Worm (Caenorhabditis elegans) whole organism, late embryonic: ENCODE measurements around the gene F08F3.6.

Experiments used
- F13H6.1 ChIP-seq: sonication (generic microtip); optimal IDR thresholded peaks from 2 replicates; lab custom pipeline; 2016; ENCODE audit warnings: missing genetic modification characterization, missing compliant biosample characterization
- T23F11.4 ChIP-seq: fragments of 200-800 bp; sonication (Bioruptor generic); optimal IDR thresholded peaks from 2 replicates; lab custom pipeline; 2018; ENCODE audit warnings: mild to moderate bottlenecking, missing genetic modification characterization, missing compliant biosample characterization
- ahr-1 ChIP-seq: sonication (generic microtip); optimal IDR thresholded peaks from 2 replicates; lab custom pipeline; 2016; ENCODE audit warnings: missing genetic modification characterization, missing compliant biosample characterization
- ceh-19 ChIP-seq: fragments of 200-800 bp; sonication (Bioruptor generic); optimal IDR thresholded peaks from 2 replicates; lab custom pipeline; 2018; ENCODE audit warnings: mild to moderate bottlenecking, missing genetic modification characterization, missing compliant biosample characterization
- ceh-48 ChIP-seq: sonication (generic microtip); optimal IDR thresholded peaks from 2 replicates; lab custom pipeline; 2016; ENCODE audit warnings: missing genetic modification characterization, inconsistent platforms, missing compliant biosample characterization
- ceh-6 ChIP-seq: fragments of 200-800 bp; sonication (Bioruptor generic); optimal IDR thresholded peaks from 2 replicates; lab custom pipeline; 2018; ENCODE audit warnings: mild to moderate bottlenecking, missing genetic modification characterization, missing compliant biosample characterization
- ceh-9 ChIP-seq: sonication (generic microtip); optimal IDR thresholded peaks from 2 replicates; lab custom pipeline; 2016; ENCODE audit warnings: mild to moderate bottlenecking, missing genetic modification characterization, inconsistent platforms, missing compliant biosample characterization
- che-1 ChIP-seq: sonication (generic microtip); optimal IDR thresholded peaks from 2 replicates; lab custom pipeline; 2016; ENCODE audit warnings: mild to moderate bottlenecking, missing genetic modification characterization, missing compliant biosample characterization
- dve-1 ChIP-seq: sonication (generic microtip); optimal IDR thresholded peaks from 2 replicates; lab custom pipeline; 2017; ENCODE audit warnings: antibody characterized with exemption, mild to moderate bottlenecking, missing genetic modification characterization, missing compliant biosample characterization
- elt-4 ChIP-seq: sonication (generic microtip); optimal IDR thresholded peaks from 2 replicates; lab custom pipeline; 2016; ENCODE audit warnings: missing genetic modification characterization, missing compliant biosample characterization
- eyg-1 ChIP-seq: sonication (generic microtip); optimal IDR thresholded peaks from 2 replicates; lab custom pipeline; 2016; ENCODE audit warnings: missing genotype, missing genetic modification characterization, missing compliant biosample characterization
- fax-1 ChIP-seq: sonication (generic microtip); optimal IDR thresholded peaks from 2 replicates; lab custom pipeline; 2016; ENCODE audit warnings: missing genotype, missing genetic modification characterization, missing compliant biosample characterization
- hlh-13 ChIP-seq: fragments of 200-800 bp; sonication (Bioruptor generic); optimal IDR thresholded peaks from 2 replicates; lab custom pipeline; 2018; ENCODE audit warnings: mild to moderate bottlenecking, missing genetic modification characterization, missing compliant biosample characterization
- hlh-15 ChIP-seq: sonication (generic microtip); optimal IDR thresholded peaks from 2 replicates; lab custom pipeline; 2016; ENCODE audit warnings: missing genetic modification characterization, missing compliant biosample characterization
- hlh-6 ChIP-seq: sonication (generic microtip); optimal IDR thresholded peaks from 2 replicates; lab custom pipeline; 2016; ENCODE audit warnings: missing genotype, missing genetic modification characterization, missing compliant biosample characterization
- hlh-8 ChIP-seq: sonication (generic microtip); optimal IDR thresholded peaks from 2 replicates; lab custom pipeline; 2016; ENCODE audit warnings: missing genotype, missing genetic modification characterization, missing compliant biosample characterization
- lim-6 ChIP-seq: sonication (generic microtip); optimal IDR thresholded peaks from 2 replicates; lab custom pipeline; 2016; ENCODE audit warnings: missing genetic modification characterization, missing compliant biosample characterization
- lin-11 ChIP-seq: fragments of 200-800 bp; sonication (Bioruptor generic); optimal IDR thresholded peaks from 2 replicates; lab custom pipeline; 2018; ENCODE audit warnings: mild to moderate bottlenecking, missing genetic modification characterization, missing compliant biosample characterization
- madf-2 ChIP-seq: sonication (generic microtip); optimal IDR thresholded peaks from 2 replicates; lab custom pipeline; 2017; ENCODE audit warnings: missing genetic modification characterization, missing compliant biosample characterization
- mec-3 ChIP-seq: sonication (generic microtip); optimal IDR thresholded peaks from 2 replicates; lab custom pipeline; 2016; ENCODE audit warnings: borderline replicate concordance, missing genetic modification characterization, missing compliant biosample characterization
- nhr-232 ChIP-seq: sonication (generic microtip); optimal IDR thresholded peaks from 2 replicates; lab custom pipeline; 2016; ENCODE audit warnings: missing genetic modification characterization, missing compliant biosample characterization
- npax-4 ChIP-seq: sonication (generic microtip); optimal IDR thresholded peaks from 2 replicates; lab custom pipeline; 2016; ENCODE audit warnings: missing genetic modification characterization, missing compliant biosample characterization
- pat-9 ChIP-seq: fragments of 200-800 bp; sonication (Bioruptor generic); optimal IDR thresholded peaks from 2 replicates; lab custom pipeline; 2018; ENCODE audit warnings: mild to moderate bottlenecking, missing genetic modification characterization, moderate library complexity, missing compliant biosample characterization
- pax-1 ChIP-seq: fragments of 150-350 bp; optimal IDR thresholded peaks from 2 replicates; lab custom pipeline; 2014; ENCODE audit warnings: missing biosample characterization, missing genetic modification characterization
- pha-2 ChIP-seq: sonication (generic microtip); optimal IDR thresholded peaks from 2 replicates; lab custom pipeline; 2017; ENCODE audit warnings: mild to moderate bottlenecking, missing genetic modification characterization, missing compliant biosample characterization
- pha-4 ChIP-seq: fragments of 150-350 bp; optimal IDR thresholded peaks from 2 replicates; lab custom pipeline; 2018; ENCODE audit warnings: missing biosample characterization, missing genetic modification reagents, missing genetic modification characterization
- rnt-1 ChIP-seq: sonication (generic microtip); optimal IDR thresholded peaks from 2 replicates; lab custom pipeline; 2016; ENCODE audit warnings: missing genetic modification characterization, missing compliant biosample characterization
- sox-4 ChIP-seq: sonication (generic microtip); optimal IDR thresholded peaks from 2 replicates; lab custom pipeline; 2017; ENCODE audit warnings: mild to moderate bottlenecking, missing genetic modification characterization, inconsistent platforms, missing compliant biosample characterization
- tbx-7 ChIP-seq: sonication (generic microtip); optimal IDR thresholded peaks from 2 replicates; lab custom pipeline; 2016; ENCODE audit warnings: missing genotype, missing genetic modification characterization, missing compliant biosample characterization
- ttx-3 ChIP-seq: sonication (generic microtip); optimal IDR thresholded peaks from 2 replicates; lab custom pipeline; 2016; ENCODE audit warnings: missing genetic modification reagents, missing genetic modification characterization, missing compliant biosample characterization
- unc-42 ChIP-seq: sonication (generic microtip); optimal IDR thresholded peaks from 2 replicates; lab custom pipeline; 2016; ENCODE audit warnings: missing genotype, missing genetic modification characterization, missing compliant biosample characterization
- unc-55 ChIP-seq: sonication (generic microtip); optimal IDR thresholded peaks from 2 replicates; lab custom pipeline; 2017; ENCODE audit warnings: missing biosample characterization, missing genetic modification reagents, missing genetic modification characterization
- unc-86 ChIP-seq: sonication (generic microtip); optimal IDR thresholded peaks from 2 replicates; lab custom pipeline; 2016; ENCODE audit warnings: missing genetic modification characterization, missing compliant biosample characterization
- ztf-16 ChIP-seq: sonication (generic microtip); optimal IDR thresholded peaks from 2 replicates; lab custom pipeline; 2017; ENCODE audit warnings: missing genetic modification characterization, missing compliant biosample characterization

F08F3.6 gene

DNA sequence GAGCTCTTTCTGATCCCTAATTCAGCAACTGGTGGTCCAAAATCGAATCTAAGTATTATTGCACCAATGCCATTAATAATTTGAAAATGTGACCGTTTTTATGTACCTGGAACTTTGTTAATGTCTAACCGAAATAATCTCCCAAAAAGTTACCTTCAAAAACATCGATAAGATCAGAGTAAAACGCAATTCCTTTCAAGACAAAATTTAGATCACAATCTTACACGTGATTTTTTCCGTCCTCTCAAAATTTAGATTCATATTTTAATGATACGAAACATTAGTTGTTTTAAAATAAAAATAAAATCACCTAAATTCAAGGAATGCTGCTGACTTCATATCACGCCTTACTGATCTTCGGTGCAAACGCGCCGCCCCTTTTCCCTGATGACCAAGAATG lies 6.5 kb upstream of the F08F3.6 start:
- no peak for TF ChIP-seq ttx-3
- TF ChIP-seq tbx-7 (tag; lab: Kevin White, UChicago), result no peak
- TF ChIP-seq unc-55 (GFP tag; lab: Kevin White, UChicago), result no peak
- no peak for TF ChIP-seq hlh-6 (tag; lab: Kevin White, UChicago)
- no peak for TF ChIP-seq nhr-232 (tag; lab: Kevin White, UChicago)
- TF ChIP-seq ceh-9 (tag; lab: Kevin White, UChicago), result no peak
- TF ChIP-seq ceh-6, result no peak
- TF ChIP-seq pha-4 (tag; lab: Kevin White, UChicago), result no peak
- no peak for TF ChIP-seq ceh-19
- TF ChIP-seq eyg-1 (tag; lab: Kevin White, UChicago), result no peak
- TF ChIP-seq mec-3 (tag; lab: Kevin White, UChicago), result no peak
- no peak for TF ChIP-seq dve-1 (tag; lab: Kevin White, UChicago)
- TF ChIP-seq lim-6, result no peak
- no peak for TF ChIP-seq ceh-48
- no peak for TF ChIP-seq unc-86 (tag; lab: Kevin White, UChicago)
- no peak for TF ChIP-seq hlh-15 (tag; lab: Kevin White, UChicago)

- TF ChIP-seq elt-4 (tag; lab: Kevin White, UChicago), result no peak
- TF ChIP-seq che-1, result no peak
- TF ChIP-seq mec-3 (tag; lab: Kevin White, UChicago), result no peak
- TF ChIP-seq fax-1 (tag; lab: Kevin White, UChicago), result no peak
- TF ChIP-seq madf-2 (tag; lab: Kevin White, UChicago), result no peak
- TF ChIP-seq rnt-1 (tag; lab: Kevin White, UChicago), result no peak
- TF ChIP-seq lim-6, result no peak
- TF ChIP-seq pha-2 (tag; lab: Kevin White, UChicago), result no peak
- TF ChIP-seq pha-4 (tag; lab: Kevin White, UChicago), result no peak
- TF ChIP-seq sox-4, result no peak
- no peak for TF ChIP-seq pax-1
- TF ChIP-seq ahr-1 (tag; lab: Kevin White, UChicago), result no peak
- no peak for TF ChIP-seq hlh-13 (GFP tag; lab: Kevin White, UChicago)
- no peak for TF ChIP-seq T23F11.4
Measured at ce11 chrV:5425008-5425407, 5.1 kb upstream of the F08F3.6 start.

DNA sequence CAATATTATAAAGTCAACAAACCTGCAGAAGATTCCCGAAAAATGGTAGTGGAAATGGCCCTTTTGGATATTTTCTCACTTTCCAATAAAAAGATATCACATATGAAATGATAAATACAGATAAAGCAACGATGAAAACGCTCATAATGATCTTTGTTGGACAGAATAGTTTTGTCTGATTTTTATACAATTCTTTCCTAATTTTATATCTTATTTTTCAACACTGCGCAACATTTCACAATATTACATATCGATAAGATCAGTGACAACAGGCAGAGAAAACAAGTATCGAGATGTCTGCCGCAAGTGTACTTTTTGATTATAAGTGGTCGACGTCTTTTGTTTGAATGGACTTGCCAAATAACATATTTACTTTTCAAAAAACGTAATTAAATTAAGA lies 3.3 kb upstream of the F08F3.6 start, which contains the start of gene cyp-14A5:
cyp-14A5 (minus strand) TSS at position 163 of the 400 bp plus-strand sequence.
- TF ChIP-seq ztf-16 (no peak), hlh-8 (no peak), npax-4 (no peak), hlh-13 (GFP tag; lab: Kevin White, UChicago) (no peak), unc-42 (no peak), T23F11.4 (no peak), pha-2 (tag; lab: Kevin White, UChicago) (no peak)

- TF ChIP-seq F13H6.1 (tag; lab: Kevin White, UChicago) (no peak), pat-9 (no peak), lin-11 (tag; lab: Kevin White, UChicago) (no peak)
Measured at ce11 chrV:5412808-5413405, 7.0 kb downstream of the F08F3.6 start, which contains the start of gene F08F3.10. F08F3.10 (plus strand) TSS chrV:5413355.

DNA sequence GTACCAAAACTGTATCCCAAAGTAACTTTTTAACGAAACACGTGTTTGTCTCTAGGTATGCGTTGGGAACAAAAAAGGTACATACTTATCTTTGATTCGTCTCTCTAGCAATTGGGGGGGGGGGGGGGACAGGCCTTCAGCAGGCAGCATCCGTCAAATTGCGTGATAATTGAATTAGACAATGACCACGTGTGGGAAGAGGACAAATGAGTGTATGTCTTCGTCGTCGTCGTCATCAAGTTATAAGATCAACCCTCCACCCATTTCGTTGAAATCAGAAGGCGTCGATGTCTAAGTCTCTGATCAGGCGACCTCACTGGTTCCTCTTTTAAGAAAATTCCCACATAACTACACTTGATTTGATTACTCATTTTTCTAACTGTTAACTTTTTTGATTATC lies 9.2 kb downstream of the F08F3.6 start, which contains the start of gene F08F3.4:
F08F3.4 (plus strand) TSS at position 277 of the 400 bp plus-strand sequence.
- no peak for TF ChIP-seq F13H6.1 (tag; lab: Kevin White, UChicago)
